ENCODE assay signal across 2 fruit fly cellular contexts in the genomic region with DNA sequence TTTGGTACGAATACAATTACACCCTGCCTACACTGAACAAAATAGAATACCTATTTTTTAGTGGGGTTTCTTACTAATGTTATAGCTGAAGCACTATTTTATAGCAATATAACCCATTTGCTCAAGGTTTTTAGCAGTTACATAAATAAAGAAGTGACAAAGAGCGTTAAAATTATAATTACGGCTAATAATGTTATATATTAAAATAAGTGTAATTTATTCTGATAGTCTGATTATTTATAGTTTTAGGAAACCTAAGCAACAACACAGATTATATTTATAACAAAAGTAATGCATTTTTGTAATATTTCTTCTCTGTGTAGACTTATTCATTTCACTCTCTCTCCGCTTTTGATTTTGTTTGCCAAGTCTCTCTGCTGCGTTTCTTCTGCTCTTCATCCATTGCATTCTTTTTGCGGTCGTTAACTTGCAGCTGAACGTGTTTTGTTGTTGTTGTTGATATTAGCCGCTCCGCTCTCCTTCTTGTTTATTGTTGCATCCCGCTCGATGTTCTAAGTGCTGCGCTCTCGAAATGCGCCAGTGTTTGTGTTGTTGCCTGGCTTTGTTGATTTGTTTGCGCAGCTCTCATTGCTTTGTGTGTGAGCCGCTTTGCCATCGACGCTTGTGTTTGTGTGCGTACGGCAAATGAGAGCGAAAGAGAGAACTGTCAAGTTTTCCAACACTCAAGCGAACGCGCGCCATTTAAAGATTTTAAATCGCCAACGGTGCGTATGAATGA.
A peak's percentile ranks its signal among the peaks of the same experiment; 100 is the strongest.
TF ChIP-seq lines count a peak whose summit lies in the region.

No protein-coding gene starts in this region.

TF ChIP-seq in whole organism, embryonic, 481 proteins besides CTCF, POLR2A, EP300 and RAD21 (continued from another document and continues in another):
- TF ChIP-seq Adf1 (GFP tag; IDR thresholded peaks at IDR 0.05; lab: Robert Waterston, UW) = peak; percentile 59; the same call in 1 of the 2 replicates
- TF ChIP-seq Elba2 (GFP tag; optimal IDR thresholded peaks at IDR 0.05; lab: Kevin White, UChicago) = no peak
- peak; percentile 42; the same call in 1 of the 2 replicates for TF ChIP-seq Awh (GFP tag; IDR thresholded peaks at IDR 0.05; lab: Robert Waterston, UW)
- TF ChIP-seq tll (GFP tag; optimal IDR thresholded peaks at IDR 0.05; lab: Kevin White, UChicago) = no peak
- peak; percentile 89 for TF ChIP-seq az2 (GFP tag; optimal IDR thresholded peaks at IDR 0.05; lab: Kevin White, UChicago)
- TF ChIP-seq CG4707 (GFP tag; optimal IDR thresholded peaks at IDR 0.05; lab: Kevin White, UChicago) = peak; percentile 24
- peak; percentile 83 for TF ChIP-seq Six4 (GFP tag; optimal IDR thresholded peaks at IDR 0.05; lab: Kevin White, UChicago)
- TF ChIP-seq so (GFP tag; IDR thresholded peaks at IDR 0.05; lab: Robert Waterston, UW) = peak; percentile 57; the same call in 1 of the 3 replicates
- no peak for TF ChIP-seq Dip2 (GFP tag; IDR thresholded peaks at IDR 0.05; lab: Robert Waterston, UW)
- TF ChIP-seq CG10462 (GFP tag; optimal IDR thresholded peaks at IDR 0.05; lab: Kevin White, UChicago) = peak; percentile 78
- 0 out of 2 replicates have a peak, but pooled peaks have one; percentile 16 for TF ChIP-seq CG5953 (GFP tag; IDR thresholded peaks at IDR 0.05; lab: Robert Waterston, UW)
- no peak for TF ChIP-seq CG14860 (GFP tag; IDR thresholded peaks at IDR 0.05; lab: Robert Waterston, UW; ENCODE audit: partially characterized antibody)
- peak; percentile 11 for TF ChIP-seq mirr (GFP tag; optimal IDR thresholded peaks at IDR 0.05; lab: Kevin White, UChicago)
- no peak for TF ChIP-seq usp (GFP tag; optimal IDR thresholded peaks at IDR 0.05; lab: Kevin White, UChicago)
- peak; percentile 50 for TF ChIP-seq Camta (GFP tag; optimal IDR thresholded peaks at IDR 0.05; lab: Kevin White, UChicago)
- TF ChIP-seq Dbx (GFP tag; IDR thresholded peaks at IDR 0.05; lab: Robert Waterston, UW) = peak; percentile 71; the same call in 2 of the 3 replicates
- TF ChIP-seq CG32767 (GFP tag; IDR thresholded peaks at IDR 0.05; lab: Robert Waterston, UW) = peak; percentile 80
- peak; percentile 88 for TF ChIP-seq CG15011 (GFP tag; optimal IDR thresholded peaks at IDR 0.05; lab: Kevin White, UChicago)
- TF ChIP-seq Trl (optimal IDR thresholded peaks at IDR 0.05; lab: Kevin White, UChicago) = peak; percentile 77 to 84
- TF ChIP-seq Trl (GFP tag; optimal IDR thresholded peaks at IDR 0.05; lab: Kevin White, UChicago) = peak; percentile 67
- no peak for TF ChIP-seq hb (GFP tag; IDR thresholded peaks at IDR 0.05; lab: Robert Waterston, UW; ENCODE audit: partially characterized antibody)
- TF ChIP-seq knrl (GFP tag; IDR thresholded peaks at IDR 0.05; lab: Robert Waterston, UW; ENCODE audit: partially characterized antibody) = no peak
- TF ChIP-seq ab (GFP tag; optimal IDR thresholded peaks at IDR 0.05; lab: Kevin White, UChicago) = no peak
- TF ChIP-seq slbo (GFP tag; IDR thresholded peaks at IDR 0.05; lab: Robert Waterston, UW) = peak; percentile 87
- no peak for TF ChIP-seq fd102C (GFP tag; optimal IDR thresholded peaks at IDR 0.05; lab: Kevin White, UChicago)
- TF ChIP-seq dimm (GFP tag; IDR thresholded peaks at IDR 0.05; lab: Robert Waterston, UW) = no peak
- peak; percentile 66 for TF ChIP-seq Oaz (GFP tag; IDR thresholded peaks at IDR 0.05; lab: Robert Waterston, UW)
- peak; percentile 59 for TF ChIP-seq sd (tag; optimal IDR thresholded peaks at IDR 0.05; lab: Kevin White, UChicago)
- TF ChIP-seq CG3726 (GFP tag; IDR thresholded peaks at IDR 0.05; lab: Robert Waterston, UW) = peak; percentile 73; the same call in 2 of the 3 replicates
- peak; percentile 66; the same call in 1 of the 3 replicates for TF ChIP-seq Mrtf (GFP tag; IDR thresholded peaks at IDR 0.05; lab: Robert Waterston, UW)
- TF ChIP-seq Hr51 (GFP tag; optimal IDR thresholded peaks at IDR 0.05; lab: Kevin White, UChicago) = peak in 1 of 2 experiments; percentile 95
- no peak for TF ChIP-seq Doc3 (GFP tag; IDR thresholded peaks at IDR 0.05; lab: Robert Waterston, UW; ENCODE audit: partially characterized antibody)
- TF ChIP-seq Rfx (GFP tag; IDR thresholded peaks at IDR 0.05; lab: Robert Waterston, UW) = peak; percentile 81
- peak; percentile 93 for TF ChIP-seq CG17359 (tag; optimal IDR thresholded peaks at IDR 0.05; lab: Kevin White, UChicago)
- TF ChIP-seq CG8281 (tag; optimal IDR thresholded peaks at IDR 0.05; lab: Kevin White, UChicago) = peak; percentile 79
- peak; percentile 31; the same call in 1 of the 2 replicates for TF ChIP-seq Taf1 (GFP tag; IDR thresholded peaks at IDR 0.05; lab: Robert Waterston, UW)
- no peak for TF ChIP-seq Sry-δ (GFP tag; optimal IDR thresholded peaks at IDR 0.05; lab: Kevin White, UChicago)
- TF ChIP-seq Eip74EF (GFP tag; optimal IDR thresholded peaks at IDR 0.05; lab: Kevin White, UChicago) = peak in 1 of 2 experiments; percentile 95
- peak; percentile 23 for TF ChIP-seq emc (GFP tag; optimal IDR thresholded peaks at IDR 0.05; lab: Kevin White, UChicago)
- peak; percentile 29 for TF ChIP-seq CG3163 (GFP tag; optimal IDR thresholded peaks at IDR 0.05; lab: Kevin White, UChicago)
- no peak for TF ChIP-seq dan (GFP tag; IDR thresholded peaks at IDR 0.05; lab: Robert Waterston, UW)
- TF ChIP-seq CG31224 (GFP tag; IDR thresholded peaks at IDR 0.05; lab: Robert Waterston, UW) = peak; percentile 80
- TF ChIP-seq twi (tag; optimal IDR thresholded peaks at IDR 0.05; lab: Kevin White, UChicago) = peak; percentile 84
- peak; percentile 94 for TF ChIP-seq CG9437 (GFP tag; optimal IDR thresholded peaks at IDR 0.05; lab: Kevin White, UChicago)
- TF ChIP-seq caup (GFP tag; optimal IDR thresholded peaks at IDR 0.05; lab: Kevin White, UChicago; ENCODE audit: severe bottlenecking) = peak; percentile 81
- TF ChIP-seq Opbp (GFP tag; IDR thresholded peaks at IDR 0.05; lab: Robert Waterston, UW; ENCODE audit: partially characterized antibody) = no peak
- peak; percentile 95 for TF ChIP-seq CG30403 (GFP tag; optimal IDR thresholded peaks at IDR 0.05; lab: Kevin White, UChicago)
- TF ChIP-seq CG33213 (GFP tag; optimal IDR thresholded peaks at IDR 0.05; lab: Kevin White, UChicago) = peak; percentile 12
- peak; percentile 71 for TF ChIP-seq wek (GFP tag; optimal IDR thresholded peaks at IDR 0.05; lab: Kevin White, UChicago)
- TF ChIP-seq pum (GFP tag; optimal IDR thresholded peaks at IDR 0.05; lab: Kevin White, UChicago) = peak; percentile 2
- peak; percentile 78 for TF ChIP-seq CG4730 (GFP tag; IDR thresholded peaks at IDR 0.05; lab: Robert Waterston, UW)
- TF ChIP-seq Fer3 (tag; optimal IDR thresholded peaks at IDR 0.05; lab: Kevin White, UChicago) = peak; percentile 88
- TF ChIP-seq Sin3A (optimal IDR thresholded peaks at IDR 0.05; lab: Kevin White, UChicago) = no peak
- TF ChIP-seq CG14667 (GFP tag; IDR thresholded peaks at IDR 0.05; lab: Robert Waterston, UW) = peak; percentile 74; the same call in 1 of the 2 replicates
- peak; percentile 75 for TF ChIP-seq H2.0 (GFP tag; IDR thresholded peaks at IDR 0.05; lab: Robert Waterston, UW)
- peak; percentile 82 for TF ChIP-seq ewg (GFP tag; optimal IDR thresholded peaks at IDR 0.05; lab: Kevin White, UChicago)
- peak; percentile 89 for TF ChIP-seq CG2875 (GFP tag; optimal IDR thresholded peaks at IDR 0.05; lab: Kevin White, UChicago)
- TF ChIP-seq CG6689 (GFP tag; IDR thresholded peaks at IDR 0.05; lab: Robert Waterston, UW) = peak; percentile 90
- no peak for TF ChIP-seq en (GFP tag; optimal IDR thresholded peaks at IDR 0.05; lab: Kevin White, UChicago)

TF ChIP-seq in whole organism, prepupa, 60 proteins besides CTCF, POLR2A, EP300 and RAD21 (continued from another document):
- TF ChIP-seq CG9139 (GFP tag; optimal IDR thresholded peaks at IDR 0.05; lab: Kevin White, UChicago) (peak; percentile 87), CG3032 (tag; optimal IDR thresholded peaks at IDR 0.05; lab: Kevin White, UChicago) (peak; percentile 95), esn (GFP tag; optimal IDR thresholded peaks at IDR 0.05; lab: Kevin White, UChicago) (peak; percentile 98), Blimp-1 (GFP tag; optimal IDR thresholded peaks at IDR 0.05; lab: Kevin White, UChicago) (peak; percentile 94), CG16779 (tag; optimal IDR thresholded peaks at IDR 0.05; lab: Kevin White, UChicago) (peak; percentile 95), CG3919 (GFP tag; optimal IDR thresholded peaks at IDR 0.05; lab: Kevin White, UChicago) (peak; percentile 95), Lpt (GFP tag; optimal IDR thresholded peaks at IDR 0.05; lab: Kevin White, UChicago) (peak; percentile 95), CG6276 (GFP tag; optimal IDR thresholded peaks at IDR 0.05; lab: Kevin White, UChicago) (peak; percentile 97), Ets21C (GFP tag; optimal IDR thresholded peaks at IDR 0.05; lab: Kevin White, UChicago) (peak; percentile 84), Smox (GFP tag; optimal IDR thresholded peaks at IDR 0.05; lab: Kevin White, UChicago) (peak; percentile 94), Gug (GFP tag; IDR thresholded peaks at IDR 0.05; lab: Robert Waterston, UW) (peak; percentile 91; the same call in 1 of the 2 replicates), svp (GFP tag; lab: Kevin White, UChicago) (peak; percentile 95), spab (GFP tag; optimal IDR thresholded peaks at IDR 0.05; lab: Kevin White, UChicago) (peak; percentile 89), CG8119 (GFP tag; IDR thresholded peaks at IDR 0.05; lab: Robert Waterston, UW) (peak; percentile 98)
TF ChIP-seq in whole organism, prepupa: peak in this region for 59.
